Fruit fly (Drosophila melanogaster): ENCODE results near the gene Eaat1.
A peak's percentile ranks its signal among the peaks of the same experiment; 100 is the strongest.

The Eaat1 gene

DNA sequence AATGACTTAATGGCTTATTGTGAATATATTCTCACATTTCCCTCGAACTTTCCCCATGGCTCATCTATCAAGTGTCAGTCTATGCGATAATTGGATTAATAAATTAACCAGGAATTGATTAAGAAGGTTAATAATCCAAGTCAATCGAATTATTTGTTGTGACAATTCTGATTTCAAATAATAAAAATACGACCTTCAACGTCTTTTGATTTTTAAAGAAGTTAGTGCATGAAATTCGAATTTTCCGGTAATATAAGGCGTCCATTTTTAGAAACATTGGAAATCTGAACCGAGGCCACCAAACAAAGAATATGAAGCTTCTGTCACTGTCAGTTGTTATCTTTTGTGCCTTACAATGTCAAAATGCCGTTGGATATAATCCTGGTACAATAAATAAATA is 15.9 kb downstream of the Eaat1 start, which contains the start of gene CG43350:
Gene CG43350, plus strand, starts transcription at position 301 of the 400 bp plus-strand sequence.
- TF ChIP-seq pan (optimal IDR thresholded peaks at IDR 0.05) (no peak), h (GFP tag; optimal IDR thresholded peaks at IDR 0.05) (no peak), usp (GFP tag; optimal IDR thresholded peaks at IDR 0.05) (no peak), Rel (GFP tag; optimal IDR thresholded peaks at IDR 0.05) (no peak), Rel (tag; optimal IDR thresholded peaks at IDR 0.05) (no peak), woc (GFP tag; optimal IDR thresholded peaks at IDR 0.05) (no peak), HLH106 (tag; optimal IDR thresholded peaks at IDR 0.05) (no peak), Jra (GFP tag; optimal IDR thresholded peaks at IDR 0.05) (no peak), Vsx2 (GFP tag; optimal IDR thresholded peaks at IDR 0.05; ENCODE audit: partially characterized antibody) (no peak), Hr78 (GFP tag; optimal IDR thresholded peaks at IDR 0.05) (no peak), Sp1 (GFP tag; optimal IDR thresholded peaks at IDR 0.05) (no peak), Dfd (GFP tag; optimal IDR thresholded peaks at IDR 0.05) (no peak), brk (GFP tag; optimal IDR thresholded peaks at IDR 0.05) (no peak), sage (GFP tag; optimal IDR thresholded peaks at IDR 0.05) (no peak), Dif (GFP tag; optimal IDR thresholded peaks at IDR 0.05; ENCODE audit: partially characterized antibody) (no peak), foxo (GFP tag; optimal IDR thresholded peaks at IDR 0.05) (no peak), psq (GFP tag; optimal IDR thresholded peaks at IDR 0.05) (no peak)

DNA sequence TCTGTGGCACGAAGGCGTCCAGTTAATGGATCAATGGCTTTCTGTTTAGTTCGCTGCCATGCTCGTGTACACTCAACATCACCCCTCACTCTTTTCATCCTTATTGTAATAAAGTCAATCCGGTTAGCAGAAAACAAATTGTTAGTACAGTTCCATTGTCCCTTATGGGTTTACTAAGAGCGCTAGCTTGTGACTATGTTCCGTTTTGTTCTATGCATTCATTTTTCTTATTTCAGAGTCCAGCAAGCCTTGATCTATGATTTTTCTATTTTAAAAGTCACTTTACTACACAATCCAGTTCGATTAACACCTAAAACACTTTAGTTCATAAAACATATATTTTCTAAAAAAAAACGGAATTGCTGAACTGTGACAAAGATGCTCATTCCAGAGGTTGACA is 16.8 kb downstream of the Eaat1 start, which contains the start of gene CG13110:
Gene CG13110, plus strand, starts transcription at position 301 of the 400 bp plus-strand sequence.
- TF ChIP-seq CG32264 (GFP tag; optimal IDR thresholded peaks at IDR 0.05): no peak
- TF ChIP-seq lola (GFP tag; optimal IDR thresholded peaks at IDR 0.05): no peak
- TF ChIP-seq br (GFP tag; optimal IDR thresholded peaks at IDR 0.05): no peak

DNA sequence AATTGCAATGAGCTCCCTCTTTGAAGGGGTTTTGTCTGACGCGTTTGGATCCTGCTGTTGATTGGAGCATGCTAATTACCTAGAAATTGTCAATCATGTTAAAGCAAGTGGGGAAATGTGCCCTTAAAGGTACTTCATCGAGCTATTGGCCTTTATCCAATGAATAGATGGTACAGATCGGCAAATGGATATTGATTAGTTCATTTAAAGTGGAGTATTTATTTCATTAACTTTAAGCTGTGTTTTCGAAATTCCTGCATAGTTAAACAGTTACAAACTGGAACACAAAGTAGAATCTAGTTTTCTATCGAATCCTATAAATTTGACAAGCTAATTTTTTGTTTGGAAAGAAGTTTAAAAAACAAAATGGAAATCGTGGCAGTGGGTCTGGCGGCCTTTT is 34.0 kb downstream of the Eaat1 start, which contains the start of gene CG34181:
Gene CG34181, plus strand, starts transcription at position 301 of the 400 bp plus-strand sequence.
- TF ChIP-seq fru (GFP tag; optimal IDR thresholded peaks at IDR 0.05) (no peak), foxo (GFP tag; optimal IDR thresholded peaks at IDR 0.05) (no peak), Jra (GFP tag; optimal IDR thresholded peaks at IDR 0.05) (no peak), Hnf4 (GFP tag; optimal IDR thresholded peaks at IDR 0.05) (no peak), br (GFP tag; optimal IDR thresholded peaks at IDR 0.05) (no peak), ey (GFP tag; optimal IDR thresholded peaks at IDR 0.05) (no peak), h (GFP tag; optimal IDR thresholded peaks at IDR 0.05) (no peak), Hr78 (GFP tag; optimal IDR thresholded peaks at IDR 0.05) (no peak), Abd-B (GFP tag; optimal IDR thresholded peaks at IDR 0.05) (no peak), Rel (GFP tag; optimal IDR thresholded peaks at IDR 0.05) (no peak), Rel (tag; optimal IDR thresholded peaks at IDR 0.05) (no peak), N (GFP tag; optimal IDR thresholded peaks at IDR 0.05) (no peak), dsf (GFP tag; optimal IDR thresholded peaks at IDR 0.05; ENCODE audit: borderline replicate concordance) (no peak), HLH106 (tag; optimal IDR thresholded peaks at IDR 0.05) (no peak)

DNA sequence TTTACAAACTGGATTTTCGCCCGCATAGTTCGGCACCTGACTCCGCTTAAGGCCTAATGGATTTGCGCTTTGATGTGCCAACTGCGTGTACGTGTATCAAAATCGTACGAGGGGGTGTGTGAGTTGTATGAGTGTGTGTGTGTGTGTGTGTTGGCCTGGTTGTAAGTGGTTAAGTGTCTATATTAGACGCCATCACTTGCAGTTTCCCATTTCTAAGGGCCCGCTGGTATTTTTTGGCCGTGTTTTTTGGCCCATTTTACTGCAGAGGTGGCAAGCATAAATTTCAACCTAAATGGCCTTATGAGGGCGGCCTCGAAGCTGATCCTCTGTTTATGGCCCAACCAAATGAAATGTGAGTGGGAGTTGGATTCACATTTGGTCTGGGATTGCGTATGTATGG is 36.4 kb downstream of the Eaat1 start:
- TF ChIP-seq Vsx2 (GFP tag; optimal IDR thresholded peaks at IDR 0.05; ENCODE audit: partially characterized antibody) (no peak), Dfd (GFP tag; optimal IDR thresholded peaks at IDR 0.05) (peak; percentile 62)

DNA sequence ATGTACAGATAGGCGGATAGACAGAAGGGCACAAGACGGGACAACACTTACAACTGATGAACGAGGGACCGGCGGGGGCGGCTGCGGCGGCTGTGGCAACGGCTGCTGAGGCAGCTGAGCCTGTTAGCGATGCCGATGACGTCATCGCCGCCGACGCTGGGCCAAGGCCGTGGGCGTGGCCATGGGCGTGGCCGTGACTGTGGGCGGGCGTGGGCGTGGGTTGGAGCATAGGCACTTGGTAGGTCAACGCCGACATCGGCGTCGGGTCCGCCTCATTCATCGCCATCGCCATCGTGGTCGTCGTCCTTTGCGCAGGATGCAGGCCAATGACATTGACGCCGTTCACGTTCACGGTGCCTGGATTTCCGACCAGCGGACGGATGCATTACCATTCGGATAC is 44.4 kb downstream of the Eaat1 start:
- peak; percentile 1 for TF ChIP-seq Dfd (GFP tag; optimal IDR thresholded peaks at IDR 0.05)
- TF ChIP-seq usp (GFP tag; optimal IDR thresholded peaks at IDR 0.05): no peak

DNA sequence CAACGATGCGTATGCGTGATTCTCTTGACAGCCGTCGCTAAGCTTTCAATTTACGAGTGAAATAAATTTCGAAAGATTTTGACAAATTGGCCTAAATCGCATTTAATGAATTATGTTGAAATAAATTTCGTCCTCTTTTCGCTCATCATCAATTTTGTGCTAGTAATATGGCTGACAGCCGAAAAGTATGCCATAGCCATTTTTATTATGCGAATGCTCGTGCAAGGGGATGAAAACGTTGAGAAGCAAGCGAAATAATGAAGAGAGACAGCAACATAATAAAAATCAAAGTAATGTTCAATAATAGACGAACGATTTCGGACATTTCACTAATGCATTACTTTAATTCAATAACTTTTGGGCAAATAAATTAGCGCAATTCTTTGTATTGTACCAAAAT is 52.9 kb downstream of the Eaat1 start:
- no peak for TF ChIP-seq Mio (GFP tag; optimal IDR thresholded peaks at IDR 0.05)
- no peak for TF ChIP-seq br (GFP tag; optimal IDR thresholded peaks at IDR 0.05)
- TF ChIP-seq brk (GFP tag; optimal IDR thresholded peaks at IDR 0.05): no peak

DNA sequence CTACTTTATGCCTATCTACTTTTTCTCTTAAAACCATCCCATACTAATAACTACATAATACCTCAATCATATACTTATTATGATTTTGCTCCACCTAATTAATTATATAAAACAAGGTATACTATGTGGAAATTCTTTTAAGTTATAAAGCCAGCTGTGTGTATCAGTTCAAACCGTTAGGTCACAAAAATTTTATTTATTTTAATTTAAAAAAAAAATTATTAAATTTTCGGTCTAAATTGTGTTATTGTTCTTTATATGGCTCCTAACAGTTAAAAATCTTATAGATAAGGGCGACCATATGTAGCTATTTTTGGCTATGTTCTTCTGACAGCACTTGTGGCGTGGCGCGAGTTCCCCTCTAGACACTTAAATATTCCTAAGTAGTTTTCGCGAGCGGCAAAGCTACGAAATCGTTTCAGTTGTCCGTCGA is 53.9 kb downstream of the Eaat1 start, which contains the start of gene Aldh:
Gene Aldh, plus strand, starts transcription at position 150 of the 433 bp plus-strand sequence.
- TF ChIP-seq ey (GFP tag; optimal IDR thresholded peaks at IDR 0.05) (no peak), HLH106 (tag; optimal IDR thresholded peaks at IDR 0.05) (no peak), Myc (optimal IDR thresholded peaks at IDR 0.05) (peak; percentile 30), rgr (GFP tag; optimal IDR thresholded peaks at IDR 0.05) (peak; percentile 20), Mio (GFP tag; optimal IDR thresholded peaks at IDR 0.05) (no peak)
